Worm (Caenorhabditis elegans) whole organism, young adult: Measurements from ENCODE around the gene C24H10.3.
A peak's percentile ranks its signal among the peaks of the same experiment; 100 is the strongest.

ENCODE experiments used
- B0035.1 ChIP-seq: sonication (generic microtip); optimal IDR thresholded peaks from 2 replicates; lab custom pipeline; 2016; ENCODE audit warnings: missing genetic modification characterization, mild to moderate bottlenecking, missing compliant biosample characterization, missing genotype, missing genetic modification reagents
- B0336.3 ChIP-seq: fragments of 200-800 bp; sonication (Bioruptor generic); IDR thresholded peaks from 2 replicates; pipeline ENCODE4 v1.3.6; 2022; ENCODE audit warnings: missing genetic modification characterization, missing compliant biosample characterization
- C17E4.6 ChIP-seq: fragments of 200-800 bp; sonication (Bioruptor generic); IDR thresholded peaks from 2 replicates; pipeline ENCODE4 v1.3.6; 2022; ENCODE audit warnings: missing genetic modification reagents, missing genetic modification characterization, missing compliant biosample characterization
- D2030.7 ChIP-seq: fragments of 200-800 bp; sonication (Bioruptor generic); IDR thresholded peaks from 2 replicates; pipeline ENCODE4 v1.3.6; 2022; ENCODE audit warnings: missing genetic modification reagents, missing genetic modification characterization, missing compliant biosample characterization
- F49E8.2 ChIP-seq: sonication (generic microtip); optimal IDR thresholded peaks from 3 replicates; lab custom pipeline; 2017; ENCODE audit warnings: missing genetic modification characterization, mild to moderate bottlenecking, missing compliant biosample characterization, antibody characterized with exemption, moderate library complexity; ENCODE audit not compliant: insufficient read depth
- F55B11.4 ChIP-seq: sonication (generic microtip); optimal IDR thresholded peaks from 2 replicates; lab custom pipeline; 2016; ENCODE audit warnings: missing compliant biosample characterization, missing genetic modification characterization, borderline replicate concordance; ENCODE audit not compliant: insufficient read depth
- Y53G8AR.9 ChIP-seq: fragments of 200-800 bp; sonication (Bioruptor generic); conservative IDR thresholded peaks from 2 replicates; pipeline ENCODE4 v1.3.6; 2022; ENCODE audit warnings: missing genetic modification reagents, missing genetic modification characterization, missing compliant biosample characterization
- Y56A3A.18 ChIP-seq: fragments of 200-800 bp; sonication (Bioruptor generic); IDR thresholded peaks from 2 replicates; pipeline ENCODE4 v1.3.6; 2022; ENCODE audit warnings: missing genetic modification reagents, missing genetic modification characterization, missing compliant biosample characterization
- ZK185.1 ChIP-seq: sonication (generic microtip); optimal IDR thresholded peaks from 2 replicates; lab custom pipeline; 2016; ENCODE audit warnings: mild to moderate bottlenecking, missing genetic modification characterization, missing compliant biosample characterization; ENCODE audit not compliant: poor library complexity, severe bottlenecking
- atf-7 ChIP-seq: sonication (generic microtip); optimal IDR thresholded peaks from 2 replicates; lab custom pipeline; 2017; ENCODE audit warnings: mild to moderate bottlenecking, missing genetic modification characterization, missing compliant biosample characterization
- bed-1 ChIP-seq: fragments of 200-800 bp; sonication (Bioruptor generic); IDR thresholded peaks from 2 replicates; pipeline ENCODE4 v1.3.6; 2022; ENCODE audit warnings: missing genetic modification reagents, missing genetic modification characterization, missing compliant biosample characterization
- cebp-1 ChIP-seq, 2 experiments: fragments of 200-800 bp in 1 of 2; sonication (Bioruptor generic) in 1 of 2; sonication (generic microtip) in 1 of 2; IDR thresholded peaks in 1 of 2; optimal IDR thresholded peaks in 1 of 2; 2 replicates each; pipeline versions ENCODE4 v1.3.6 to Lab custom; 2017 to 2022; ENCODE audit warnings: missing compliant biosample characterization in 2 of 2, missing genetic modification characterization in 2 of 2, mild to moderate bottlenecking in 1 of 2, missing genetic modification reagents in 1 of 2, moderate library complexity in 1 of 2
- chd-7 ChIP-seq: sonication (generic microtip); optimal IDR thresholded peaks from 2 replicates; lab custom pipeline; 2016; ENCODE audit warnings: mild to moderate bottlenecking, missing genetic modification characterization, moderate library complexity, missing compliant biosample characterization
- dox-1 ChIP-seq: fragments of 200-800 bp; sonication (Bioruptor generic); IDR thresholded peaks from 2 replicates; pipeline ENCODE4 v1.3.6; 2022; ENCODE audit warnings: missing genetic modification reagents, missing genetic modification characterization, missing compliant biosample characterization
- dpl-1 ChIP-seq: fragments of 150-350 bp; optimal IDR thresholded peaks from 2 replicates; lab custom pipeline; 2014; ENCODE audit warnings: missing biosample characterization, missing genetic modification reagents, missing genetic modification characterization
- efl-1 ChIP-seq: fragments of 150-350 bp; optimal IDR thresholded peaks from 2 replicates; lab custom pipeline; 2014; ENCODE audit warnings: missing biosample characterization, missing genetic modification reagents, missing genetic modification characterization
- egrh-3 ChIP-seq: fragments of 200-800 bp; sonication (Bioruptor generic); IDR thresholded peaks from 2 replicates; pipeline ENCODE4 v1.3.6; 2022; ENCODE audit warnings: missing genetic modification reagents, missing genetic modification characterization, missing compliant biosample characterization
- ekl-4 ChIP-seq: fragments of 200-800 bp; sonication (Bioruptor generic); IDR thresholded peaks from 2 replicates; pipeline ENCODE4 v1.3.6; 2022; ENCODE audit warnings: missing genetic modification reagents, missing genetic modification characterization, missing compliant biosample characterization
- ets-4 ChIP-seq: fragments of 200-800 bp; sonication (Bioruptor generic); optimal IDR thresholded peaks from 2 replicates; lab custom pipeline; 2018; ENCODE audit warnings: mild to moderate bottlenecking, missing genetic modification characterization, missing compliant biosample characterization
- him-1 ChIP-seq: sonication (generic microtip); optimal IDR thresholded peaks from 2 replicates; lab custom pipeline; 2016; ENCODE audit warnings: missing genotype, missing genetic modification reagents, missing genetic modification characterization, missing compliant biosample characterization
- let-526 ChIP-seq: fragments of 200-800 bp; sonication (Bioruptor generic); IDR thresholded peaks from 2 replicates; pipeline ENCODE4 v1.3.6; 2022; ENCODE audit warnings: missing genetic modification reagents, missing genetic modification characterization, missing compliant biosample characterization
- let-607 ChIP-seq, 2 experiments: fragments of 200-800 bp in 1 of 2; sonication (Bioruptor generic) in 1 of 2; sonication (generic microtip) in 1 of 2; optimal IDR thresholded peaks; 2 replicates each; lab custom pipeline; 2016 to 2018; ENCODE audit warnings: mild to moderate bottlenecking in 2 of 2, missing compliant biosample characterization in 2 of 2, missing genetic modification characterization in 2 of 2, moderate library complexity in 2 of 2, missing genotype in 1 of 2
- lin-40 ChIP-seq: sonication (generic microtip); optimal IDR thresholded peaks from 2 replicates; lab custom pipeline; 2016; ENCODE audit warnings: missing genetic modification characterization, mild to moderate bottlenecking, missing compliant biosample characterization, missing genotype, missing genetic modification reagents
- madf-3 ChIP-seq: fragments of 200-800 bp; sonication (Bioruptor generic); IDR thresholded peaks from 2 replicates; pipeline ENCODE4 v1.3.6; 2022; ENCODE audit warnings: missing genetic modification reagents, missing genetic modification characterization, missing compliant biosample characterization
- madf-6 ChIP-seq: fragments of 200-800 bp; sonication (Bioruptor generic); IDR thresholded peaks from 2 replicates; pipeline ENCODE4 v1.3.6; 2022; ENCODE audit warnings: missing genetic modification reagents, missing genetic modification characterization, missing compliant biosample characterization
- mcd-1 ChIP-seq: fragments of 200-800 bp; sonication (Bioruptor generic); IDR thresholded peaks from 2 replicates; pipeline ENCODE4 v1.3.6; 2022; ENCODE audit warnings: missing genetic modification reagents, missing genetic modification characterization, missing compliant biosample characterization
- mes-4 ChIP-seq: sonication (generic microtip); optimal IDR thresholded peaks from 2 replicates; lab custom pipeline; 2016; ENCODE audit warnings: missing genotype, missing genetic modification characterization, missing compliant biosample characterization
- nfyb-1 ChIP-seq: fragments of 200-800 bp; sonication (Bioruptor generic); IDR thresholded peaks from 2 replicates; pipeline ENCODE4 v1.3.6; 2022; ENCODE audit warnings: missing genetic modification reagents, missing genetic modification characterization, missing compliant biosample characterization
- nhr-120 ChIP-seq: fragments of 200-800 bp; sonication (Bioruptor generic); IDR thresholded peaks from 2 replicates; pipeline ENCODE4 v1.3.6; 2022; ENCODE audit warnings: missing genetic modification characterization, missing compliant biosample characterization
- nhr-80 ChIP-seq: sonication (generic microtip); optimal IDR thresholded peaks from 2 replicates; lab custom pipeline; 2016; ENCODE audit warnings: missing genetic modification characterization, missing compliant biosample characterization
- nhr-90 ChIP-seq: sonication (generic microtip); optimal IDR thresholded peaks from 2 replicates; lab custom pipeline; 2016; ENCODE audit warnings: missing genotype, mild to moderate bottlenecking, missing genetic modification characterization, missing compliant biosample characterization
- rec-8 ChIP-seq, 2 experiments: sonication (generic microtip); optimal IDR thresholded peaks; 2 replicates each; lab custom pipeline; 2016; ENCODE audit warnings: mild to moderate bottlenecking in 2 of 2, missing genetic modification characterization in 2 of 2, missing genetic modification reagents in 2 of 2, missing genotype in 2 of 2, missing biosample characterization in 1 of 2, missing compliant biosample characterization in 1 of 2, moderate library complexity in 1 of 2
- repo-1 ChIP-seq: sonication (generic microtip); optimal IDR thresholded peaks from 2 replicates; lab custom pipeline; 2017; ENCODE audit warnings: mild to moderate bottlenecking, missing genetic modification characterization, missing compliant biosample characterization
- snpc-1.3 ChIP-seq: sonication (generic microtip); optimal IDR thresholded peaks from 2 replicates; lab custom pipeline; 2017; ENCODE audit warnings: missing genetic modification characterization, mild to moderate bottlenecking, missing compliant biosample characterization, antibody characterized with exemption, moderate library complexity, missing genotype, missing genetic modification reagents; ENCODE audit not compliant: insufficient read depth
- snpc-4 ChIP-seq, 5 experiments: fragments of 150-350 bp in 1 of 5; sonication (generic microtip) in 4 of 5; optimal IDR thresholded peaks; 2 replicates each; lab custom pipeline; 2014 to 2018; ENCODE audit warnings: missing genetic modification characterization in 5 of 5, missing biosample characterization in 3 of 5, antibody characterized with exemption in 2 of 5, mild to moderate bottlenecking in 2 of 5, missing compliant biosample characterization in 2 of 5, missing genotype in 2 of 5, moderate library complexity in 2 of 5, missing genetic modification reagents in 1 of 5
- tlf-1 ChIP-seq: fragments of 200-800 bp; sonication (Bioruptor generic); optimal IDR thresholded peaks from 2 replicates; lab custom pipeline; 2018; ENCODE audit warnings: mild to moderate bottlenecking, missing genetic modification characterization, missing compliant biosample characterization
- unc-62 ChIP-seq: fragments of 150-350 bp; optimal IDR thresholded peaks from 2 replicates; lab custom pipeline; 2014; ENCODE audit warnings: missing biosample characterization, missing genetic modification reagents, missing genetic modification characterization
- zfh-2 ChIP-seq: fragments of 200-800 bp; sonication (Bioruptor generic); conservative IDR thresholded peaks from 2 replicates; pipeline ENCODE4 v1.3.6; 2022; ENCODE audit warnings: missing genetic modification reagents, missing genetic modification characterization, missing compliant biosample characterization
- ztf-25 ChIP-seq: fragments of 200-800 bp; sonication (Bioruptor generic); IDR thresholded peaks from 2 replicates; pipeline ENCODE4 v1.3.6; 2022; ENCODE audit warnings: missing genetic modification reagents, missing genetic modification characterization, missing compliant biosample characterization
- ztf-26 ChIP-seq: sonication (generic microtip); optimal IDR thresholded peaks from 2 replicates; lab custom pipeline; 2017; ENCODE audit warnings: missing genetic modification characterization, missing compliant biosample characterization
- ztf-6 ChIP-seq: fragments of 200-800 bp; sonication (Bioruptor generic); IDR thresholded peaks from 2 replicates; pipeline ENCODE4 v1.3.6; 2022; ENCODE audit warnings: missing genetic modification reagents, missing genetic modification characterization, missing compliant biosample characterization

C24H10.3 gene

DNA sequence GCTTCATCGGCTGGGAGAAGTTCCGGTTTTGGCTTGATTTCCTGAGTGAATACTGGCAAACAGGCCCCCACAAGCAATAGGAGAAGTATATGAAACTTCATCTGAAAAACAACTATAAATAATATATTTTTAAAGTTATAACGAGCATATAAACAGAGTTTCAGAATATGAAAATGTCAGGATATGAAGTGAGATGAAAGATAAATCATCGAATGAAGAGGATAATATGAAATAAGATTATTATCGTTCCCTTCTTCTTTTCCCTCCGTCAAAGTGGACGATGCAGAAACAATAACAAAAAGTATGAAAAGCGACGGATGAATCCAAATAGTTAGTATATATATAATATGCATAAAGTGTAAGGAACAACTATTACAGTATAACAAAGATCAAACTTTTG, 36.1 kb downstream of the C24H10.3 start, which contains the start of gene acn-1:
Gene acn-1, minus strand, starts transcription at position 101 of the 400 bp plus-strand sequence.
- TF ChIP-seq D2030.7 (GFP tag; lab: Robert Waterston, UW) = no peak
- no peak for TF ChIP-seq efl-1 (GFP tag; lab: Kevin White, UChicago)
- no peak for TF ChIP-seq ztf-6 (GFP tag; lab: Robert Waterston, UW)
- no peak for TF ChIP-seq tlf-1 (GFP tag; lab: Kevin White, UChicago)
- no peak for TF ChIP-seq ztf-25
- TF ChIP-seq F55B11.4 = no peak
- no peak for TF ChIP-seq ets-4
- TF ChIP-seq F49E8.2 (tag; lab: Kevin White, UChicago) = no peak
- TF ChIP-seq madf-3 (GFP tag; lab: Robert Waterston, UW) = no peak
- TF ChIP-seq mes-4 (tag; lab: Kevin White, UChicago) = no peak
- TF ChIP-seq snpc-1.3 (tag; lab: Kevin White, UChicago) = no peak
- no peak for TF ChIP-seq chd-7 (tag; lab: Kevin White, UChicago)

DNA sequence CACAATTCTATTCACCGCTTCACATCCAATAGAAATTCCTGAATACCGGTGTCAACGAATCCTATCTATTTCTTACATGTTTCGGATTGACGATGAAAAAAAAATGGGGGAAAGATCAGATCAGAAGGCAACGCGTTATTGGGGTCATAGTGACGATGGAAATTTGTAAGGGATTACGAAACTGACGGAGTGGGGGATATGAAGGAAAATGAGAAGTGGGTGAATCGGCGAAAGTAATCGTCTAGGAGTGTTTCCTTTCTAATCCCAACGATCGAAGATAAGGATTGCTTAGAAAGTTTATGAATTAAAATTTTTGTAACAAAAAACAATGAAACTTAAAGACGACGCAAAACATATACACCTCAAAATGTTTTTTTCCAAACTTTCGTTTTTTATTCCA, 38.1 kb downstream of the C24H10.3 start:
- no peak for TF ChIP-seq rec-8 (tag; optimal IDR thresholded peaks at IDR 0.05; lab: Kevin White, UChicago)
- TF ChIP-seq tlf-1 (GFP tag; lab: Kevin White, UChicago) = no peak
- no peak for TF ChIP-seq cebp-1 (GFP tag; IDR thresholded peaks at IDR 0.05; lab: Robert Waterston, UW)
- TF ChIP-seq cebp-1 (tag; optimal IDR thresholded peaks at IDR 0.05; lab: Kevin White, UChicago) = no peak

DNA sequence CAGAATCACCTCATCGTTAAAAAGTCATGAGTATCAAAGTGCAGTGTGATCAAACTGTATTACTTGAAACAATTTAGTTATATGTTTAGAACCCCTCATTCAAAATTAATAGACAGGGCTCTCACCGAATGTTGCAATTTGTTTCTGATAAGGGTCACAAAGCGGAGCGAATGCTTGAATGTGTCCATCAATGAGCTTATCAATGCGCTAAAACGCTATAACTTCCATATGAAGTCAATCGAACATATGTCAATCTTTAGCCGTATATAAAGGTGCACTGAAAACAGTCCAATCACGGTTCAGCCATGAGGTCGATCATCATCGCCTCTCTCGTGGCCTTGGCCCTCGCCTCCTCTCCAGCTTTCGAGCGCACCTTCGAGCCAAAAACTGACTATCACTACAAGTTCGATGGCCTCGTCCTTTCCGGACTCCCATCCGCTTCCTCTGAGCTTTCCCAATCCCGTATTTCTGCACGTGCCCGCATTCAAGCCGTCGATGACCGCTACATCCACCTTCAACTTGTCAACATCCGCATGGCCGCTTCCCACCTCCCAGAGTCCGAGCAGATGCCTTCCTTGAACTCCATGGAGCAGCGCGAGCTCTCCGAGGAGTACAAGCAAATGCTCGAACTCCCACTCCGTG, 40.0 kb downstream of the C24H10.3 start, which contains the start of gene vit-2:
Gene vit-2, plus strand, starts transcription at position 305 of the 642 bp plus-strand sequence.
- TF ChIP-seq him-1 (tag; lab: Kevin White, UChicago) (no peak), dox-1 (GFP tag; lab: Robert Waterston, UW) (peak; percentile 60), zfh-2 (GFP tag; lab: Robert Waterston, UW) (peak; percentile 76), mcd-1 (GFP tag; lab: Robert Waterston, UW) (peak; percentile 49; the same call in 1 of the 2 replicates), ztf-26 (tag; lab: Kevin White, UChicago) (peak; percentile 7), Y53G8AR.9 (GFP tag; lab: Robert Waterston, UW) (peak; percentile 85; the same call in 1 of the 2 replicates), D2030.7 (GFP tag; lab: Robert Waterston, UW) (no peak), chd-7 (tag; lab: Kevin White, UChicago) (peak; percentile 44), unc-62 (peak; percentile 86), snpc-4 (GFP tag; optimal IDR thresholded peaks at IDR 0.05; lab: Kevin White, UChicago) (no peak), snpc-4 (tag; optimal IDR thresholded peaks at IDR 0.05; lab: Kevin White, UChicago) (peak in 1 of 4 experiments; percentile 16), B0035.1 (tag; lab: Kevin White, UChicago) (peak; percentile 25), lin-40 (peak; percentile 40), ZK185.1 (tag; lab: Kevin White, UChicago) (no peak), egrh-3 (peak; percentile 56; the same call in 1 of the 2 replicates), let-607 (tag; optimal IDR thresholded peaks at IDR 0.05; lab: Kevin White, UChicago) (peak; percentile 72 to 76), nhr-80 (tag; lab: Kevin White, UChicago) (peak; percentile 79), ztf-25 (0 out of 2 replicates have a peak, but pooled peaks have one; percentile 30), nfyb-1 (GFP tag; lab: Robert Waterston, UW) (peak; percentile 83), madf-6 (GFP tag; lab: Robert Waterston, UW) (peak; percentile 30; the same call in 1 of the 2 replicates), ekl-4 (peak; percentile 54; the same call in 1 of the 2 replicates), bed-1 (GFP tag; lab: Robert Waterston, UW) (0 out of 2 replicates have a peak, but pooled peaks have one; percentile 53), Y56A3A.18 (GFP tag; lab: Robert Waterston, UW) (no peak), dpl-1 (GFP tag; lab: Kevin White, UChicago) (no peak), repo-1 (tag; lab: Kevin White, UChicago) (peak; percentile 42), B0336.3 (GFP tag; lab: Robert Waterston, UW) (peak; percentile 68), atf-7 (tag; lab: Kevin White, UChicago) (peak; percentile 45), nhr-120 (GFP tag; lab: Robert Waterston, UW) (no peak), nhr-90 (peak; percentile 70), let-526 (GFP tag; lab: Robert Waterston, UW) (peak; percentile 74; the same call in 1 of the 2 replicates), C17E4.6 (GFP tag; lab: Robert Waterston, UW) (no peak)
